Worm (Caenorhabditis elegans): ENCODE measurements around the gene F58B4.6.

- no peak for TF ChIP-seq jun-1 (tag; optimal IDR thresholded peaks at IDR 0.05)
- no peak for TF ChIP-seq unc-62 (GFP tag; optimal IDR thresholded peaks at IDR 0.05)
- no peak for TF ChIP-seq pha-4 (tag; optimal IDR thresholded peaks at IDR 0.05)
- TF ChIP-seq skn-1 (tag; optimal IDR thresholded peaks at IDR 0.05): no peak
- TF ChIP-seq nhr-67 (tag; optimal IDR thresholded peaks at IDR 0.05): no peak
- TF ChIP-seq lin-15B (tag; optimal IDR thresholded peaks at IDR 0.05): no peak
- no peak for TF ChIP-seq nhr-76 (tag; optimal IDR thresholded peaks at IDR 0.05)
- TF ChIP-seq nhr-28 (tag; optimal IDR thresholded peaks at IDR 0.05): no peak
- TF ChIP-seq fkh-2 (tag; optimal IDR thresholded peaks at IDR 0.05): no peak
- no peak for TF ChIP-seq nhr-12 (tag; optimal IDR thresholded peaks at IDR 0.05)
- no peak for TF ChIP-seq elt-1 (tag; optimal IDR thresholded peaks at IDR 0.05)
- TF ChIP-seq nhr-237 (tag; optimal IDR thresholded peaks at IDR 0.05): no peak
- no peak for TF ChIP-seq hmg-11 (tag; optimal IDR thresholded peaks at IDR 0.05)
Measured at ce11 chrV:10941150-10941549, 16.3 kb downstream of the F58B4.6 start, which contains the start of gene F17C11.26.
